Worm (Caenorhabditis elegans): ENCODE measurements around the gene lst-6.

- TF ChIP-seq ama-1 (optimal IDR thresholded peaks at IDR 0.05): no peak
- TF ChIP-seq hmg-4 (GFP tag; optimal IDR thresholded peaks at IDR 0.05): no peak
- TF ChIP-seq flt-1 (GFP tag; IDR thresholded peaks at IDR 0.05): no peak
- TF ChIP-seq ceh-36 (tag; optimal IDR thresholded peaks at IDR 0.05): no peak
- no peak for TF ChIP-seq hnd-1 (tag; optimal IDR thresholded peaks at IDR 0.05)
- TF ChIP-seq B0310.2 (tag; optimal IDR thresholded peaks at IDR 0.05): no peak
- no peak for TF ChIP-seq F13C5.2 (tag; optimal IDR thresholded peaks at IDR 0.05)
Measured at ce11 chrII:6989830-6990287, 32.5 kb downstream of the lst-6 start, which contains the start of gene C15F1.1.
